Fruit fly (Drosophila melanogaster) whole organism, embryonic: ENCODE measurements around the gene CG34180.

Source experiments
- CG10543 ChIP-seq: fragments of 200-800 bp; sonication (Bioruptor generic); optimal IDR thresholded peaks from 3 replicates; lab custom pipeline; 2017; ENCODE audit warnings: missing biosample characterization, mild to moderate bottlenecking, missing genetic modification characterization, moderate library complexity
- CG10979 ChIP-seq: fragments of 200-800 bp; sonication (Bioruptor generic); optimal IDR thresholded peaks from 2 replicates; lab custom pipeline; 2018; ENCODE audit warnings: missing biosample characterization, mild to moderate bottlenecking, missing genetic modification characterization, moderate library complexity
- CG11085 ChIP-seq: fragments of 200-800 bp; sonication (Bioruptor generic); IDR thresholded peaks from 2 replicates; pipeline ENCODE4 v1.3.6; 2022; ENCODE audit warnings: missing biosample characterization, missing genetic modification characterization
- CG12299 ChIP-seq: fragments of 200-800 bp; sonication (Bioruptor generic); optimal IDR thresholded peaks from 2 replicates; lab custom pipeline; 2018; ENCODE audit warnings: missing biosample characterization, mild to moderate bottlenecking, missing genetic modification characterization
- CG12659 ChIP-seq: fragments of 200-800 bp; sonication (Bioruptor generic); optimal IDR thresholded peaks from 3 replicates; lab custom pipeline; 2017; ENCODE audit warnings: mild to moderate bottlenecking, missing biosample characterization, missing genetic modification reagents, missing genetic modification characterization
- CG17829 ChIP-seq: fragments of 200-800 bp; optimal IDR thresholded peaks from 2 replicates; lab custom pipeline; 2019; ENCODE audit warnings: missing biosample characterization, mild to moderate bottlenecking, missing genetic modification characterization, moderate library complexity
- CG17912 ChIP-seq: fragments of 200-800 bp; sonication (Bioruptor generic); optimal IDR thresholded peaks from 2 replicates; lab custom pipeline; 2018; ENCODE audit warnings: missing biosample characterization, mild to moderate bottlenecking, missing genetic modification characterization
- CG18262 ChIP-seq: fragments of 200-800 bp; optimal IDR thresholded peaks from 3 replicates; lab custom pipeline; 2019; ENCODE audit warnings: missing biosample characterization, mild to moderate bottlenecking, missing genetic modification characterization, moderate library complexity
- CG2678 ChIP-seq: fragments of 200-800 bp; sonication (Bioruptor generic); optimal IDR thresholded peaks from 3 replicates; lab custom pipeline; 2019; ENCODE audit warnings: missing biosample characterization, mild to moderate bottlenecking, missing genetic modification characterization, moderate library complexity
- CG31441 ChIP-seq: fragments of 200-800 bp; sonication (Bioruptor generic); IDR thresholded peaks from 2 replicates; pipeline ENCODE4 v1.3.6; 2022; ENCODE audit warnings: missing biosample characterization, missing genetic modification characterization
- CG34376 ChIP-seq: fragments of 200-800 bp; sonication (Bioruptor generic); optimal IDR thresholded peaks from 2 replicates; lab custom pipeline; 2018; ENCODE audit warnings: missing biosample characterization, mild to moderate bottlenecking, missing genetic modification characterization
- CG4282 ChIP-seq: fragments of 200-800 bp; sonication (Bioruptor generic); optimal IDR thresholded peaks from 2 replicates; lab custom pipeline; 2016; ENCODE audit warnings: missing biosample characterization, missing genetic modification characterization
- CG4328 ChIP-seq: fragments of 200-800 bp; sonication (Bioruptor generic); optimal IDR thresholded peaks from 3 replicates; lab custom pipeline; 2017; ENCODE audit warnings: missing biosample characterization, missing genetic modification reagents, missing genetic modification characterization
- CG4424 ChIP-seq: fragments of 200-800 bp; sonication (Bioruptor generic); optimal IDR thresholded peaks from 3 replicates; lab custom pipeline; 2016; ENCODE audit warnings: missing biosample characterization, missing genetic modification characterization
- CG4707 ChIP-seq: fragments of 200-800 bp; sonication (Bioruptor generic); optimal IDR thresholded peaks from 2 replicates; lab custom pipeline; 2018; ENCODE audit warnings: missing biosample characterization, mild to moderate bottlenecking, missing genetic modification characterization, moderate library complexity
- CG6272 ChIP-seq: fragments of 200-800 bp; sonication (Bioruptor generic); IDR thresholded peaks from 2 replicates; pipeline ENCODE4 v1.3.6; 2022; ENCODE audit warnings: missing biosample characterization, missing genetic modification characterization
- CG6654 ChIP-seq: fragments of 200-800 bp; sonication (Bioruptor generic); optimal IDR thresholded peaks from 2 replicates; lab custom pipeline; 2017; ENCODE audit warnings: missing biosample characterization, mild to moderate bottlenecking, missing genetic modification characterization
- CG8478 ChIP-seq: fragments of >200 bp; optimal IDR thresholded peaks from 2 replicates; lab custom pipeline; 2018
- CG8765 ChIP-seq: fragments of 200-800 bp; sonication (Bioruptor generic); IDR thresholded peaks from 2 replicates; pipeline ENCODE4 v1.3.6; 2022; ENCODE audit warnings: missing biosample characterization, missing genetic modification characterization
- CG8924 ChIP-seq: fragments of 200-800 bp; optimal IDR thresholded peaks from 3 replicates; lab custom pipeline; 2019; ENCODE audit warnings: missing biosample characterization, mild to moderate bottlenecking, missing genetic modification characterization, moderate library complexity
- CG9817 ChIP-seq: fragments of 200-800 bp; sonication (Bioruptor generic); optimal IDR thresholded peaks from 2 replicates; lab custom pipeline; 2018; ENCODE audit warnings: missing biosample characterization, mild to moderate bottlenecking, missing genetic modification characterization, moderate library complexity
- Doc3 ChIP-seq: fragments of 200-800 bp; sonication (Bioruptor generic); IDR thresholded peaks from 3 replicates; pipeline ENCODE4 v1.3.6; 2022; ENCODE audit warnings: missing biosample characterization, missing genetic modification characterization; ENCODE audit not compliant: partially characterized antibody
- E2f2 ChIP-seq: fragments of 200-800 bp; sonication (Bioruptor generic); IDR thresholded peaks from 2 replicates; pipeline ENCODE4 v1.3.6; 2022; ENCODE audit warnings: missing biosample characterization, missing genetic modification characterization
- GATAe ChIP-seq: fragments of 200-800 bp; sonication (Bioruptor generic); conservative IDR thresholded peaks from 2 replicates; pipeline ENCODE4 v1.3.6; 2022; ENCODE audit warnings: missing biosample characterization, missing genetic modification characterization
- Gug ChIP-seq: fragments of 200-800 bp; sonication (Bioruptor generic); IDR thresholded peaks from 4 replicates; pipeline ENCODE4 v1.3.6; 2022; ENCODE audit warnings: missing biosample characterization, missing genetic modification characterization
- Lhr ChIP-seq: fragments of 200-800 bp; sonication (Bioruptor generic); optimal IDR thresholded peaks from 3 replicates; lab custom pipeline; 2017; ENCODE audit warnings: mild to moderate bottlenecking, missing biosample characterization, missing genetic modification reagents, missing genetic modification characterization
- MBD-R2 ChIP-seq: fragments of 200-800 bp; sonication (Bioruptor generic); IDR thresholded peaks from 2 replicates; pipeline ENCODE4 v1.3.6; 2022; ENCODE audit warnings: missing biosample characterization, missing genetic modification characterization
- MTF-1 ChIP-seq: fragments of 200-800 bp; sonication (Bioruptor generic); optimal IDR thresholded peaks from 2 replicates; lab custom pipeline; 2018; ENCODE audit warnings: missing biosample characterization, mild to moderate bottlenecking, missing genetic modification characterization, borderline replicate concordance
- Max ChIP-seq: fragments of 200-800 bp; sonication (Bioruptor generic); optimal IDR thresholded peaks from 2 replicates; lab custom pipeline; 2016; ENCODE audit warnings: missing biosample characterization, mild to moderate bottlenecking, missing genetic modification characterization
- Med ChIP-seq: fragments of 200-800 bp; sonication (Bioruptor generic); peaks from one replicate; lab custom pipeline; 2016; ENCODE audit warnings: missing biosample characterization, missing genetic modification characterization, mild to moderate bottlenecking, inconsistent platforms, moderate library complexity
- NK7.1 ChIP-seq: fragments of 200-800 bp; sonication (Bioruptor generic); optimal IDR thresholded peaks from 3 replicates; lab custom pipeline; 2016; ENCODE audit warnings: missing biosample characterization, missing genetic modification characterization
- Sox102F ChIP-seq: fragments of 200-800 bp; sonication (Bioruptor generic); optimal IDR thresholded peaks from 2 replicates; lab custom pipeline; 2018; ENCODE audit warnings: missing biosample characterization, mild to moderate bottlenecking, missing genetic modification characterization, moderate library complexity
- caup ChIP-seq: fragments of 200-800 bp; sonication (Bioruptor generic); optimal IDR thresholded peaks from 3 replicates; lab custom pipeline; 2017; ENCODE audit warnings: missing biosample characterization, mild to moderate bottlenecking, missing genetic modification characterization, moderate library complexity; ENCODE audit not compliant: severe bottlenecking
- chif ChIP-seq, 2 experiments: fragments of 200-800 bp; sonication (Bioruptor generic); optimal IDR thresholded peaks; 3 replicates each; lab custom pipeline; 2016; ENCODE audit warnings: missing biosample characterization in 2 of 2, missing genetic modification characterization in 2 of 2
- cwo ChIP-seq: fragments of 200-800 bp; sonication (Bioruptor generic); optimal IDR thresholded peaks from 3 replicates; lab custom pipeline; 2017; ENCODE audit warnings: missing biosample characterization, missing genetic modification characterization, mild to moderate bottlenecking, moderate library complexity, missing genetic modification reagents
- dm ChIP-seq: fragments of 200-800 bp; sonication (Bioruptor generic); optimal IDR thresholded peaks from 3 replicates; lab custom pipeline; 2016; ENCODE audit warnings: missing biosample characterization, missing genetic modification characterization
- ewg ChIP-seq: fragments of 200-800 bp; sonication (Bioruptor generic); optimal IDR thresholded peaks from 3 replicates; lab custom pipeline; 2017; ENCODE audit warnings: mild to moderate bottlenecking, missing biosample characterization, missing genetic modification reagents, missing genetic modification characterization
- fd64A ChIP-seq: fragments of 200-800 bp; sonication (Bioruptor generic); optimal IDR thresholded peaks from 3 replicates; lab custom pipeline; 2018; ENCODE audit warnings: missing biosample characterization, mild to moderate bottlenecking, missing genetic modification characterization
- fu2 ChIP-seq: fragments of 200-800 bp; sonication (Bioruptor generic); optimal IDR thresholded peaks from 2 replicates; lab custom pipeline; 2016; ENCODE audit warnings: missing biosample characterization, missing genetic modification characterization
- grn ChIP-seq: fragments of 200-800 bp; sonication (Bioruptor generic); optimal IDR thresholded peaks from 3 replicates; lab custom pipeline; 2017; ENCODE audit warnings: missing biosample characterization, missing genetic modification characterization
- kay ChIP-seq: fragments of 200-800 bp; sonication (Bioruptor generic); optimal IDR thresholded peaks from 2 replicates; lab custom pipeline; 2016; ENCODE audit warnings: missing biosample characterization, missing genetic modification characterization
- luna ChIP-seq: fragments of 200-800 bp; sonication (Bioruptor generic); optimal IDR thresholded peaks from 2 replicates; lab custom pipeline; 2016; ENCODE audit warnings: missing biosample characterization, missing genetic modification characterization
- nerfin-2 ChIP-seq: fragments of 200-800 bp; sonication (Bioruptor generic); IDR thresholded peaks from 2 replicates; pipeline ENCODE4 v1.3.6; 2022; ENCODE audit warnings: missing biosample characterization, missing genetic modification characterization; ENCODE audit not compliant: partially characterized antibody
- org-1 ChIP-seq: fragments of 200-800 bp; sonication (Bioruptor generic); optimal IDR thresholded peaks from 2 replicates; lab custom pipeline; 2017; ENCODE audit warnings: missing biosample characterization, missing genetic modification characterization
- pum ChIP-seq: fragments of 200-800 bp; sonication (Bioruptor generic); optimal IDR thresholded peaks from 2 replicates; lab custom pipeline; 2016; ENCODE audit warnings: missing biosample characterization, missing genetic modification characterization
- scrt ChIP-seq: fragments of 200-800 bp; sonication (Bioruptor generic); optimal IDR thresholded peaks from 2 replicates; lab custom pipeline; 2018; ENCODE audit warnings: missing biosample characterization, mild to moderate bottlenecking, missing genetic modification characterization, moderate library complexity
- sd ChIP-seq: fragments of 200-800 bp; sonication (Bioruptor generic); optimal IDR thresholded peaks from 3 replicates; lab custom pipeline; 2018; ENCODE audit warnings: missing biosample characterization, mild to moderate bottlenecking, missing genetic modification characterization, moderate library complexity
- sens ChIP-seq: fragments of 200-800 bp; sonication (Bioruptor generic); peaks from one replicate; lab custom pipeline; 2016; ENCODE audit warnings: missing biosample characterization, missing genetic modification characterization
- shn ChIP-seq: fragments of 200-800 bp; sonication (Bioruptor generic); optimal IDR thresholded peaks from 3 replicates; lab custom pipeline; 2016; ENCODE audit warnings: missing biosample characterization, missing genetic modification characterization
- tin ChIP-seq: fragments of 200-800 bp; sonication (Bioruptor generic); optimal IDR thresholded peaks from 3 replicates; lab custom pipeline; 2016; ENCODE audit warnings: missing biosample characterization, missing genetic modification characterization
- unpg ChIP-seq: fragments of 200-800 bp; sonication (Bioruptor generic); optimal IDR thresholded peaks from 3 replicates; lab custom pipeline; 2018; ENCODE audit warnings: missing biosample characterization, mild to moderate bottlenecking, missing genetic modification characterization, moderate library complexity
- vnd ChIP-seq: fragments of 200-800 bp; sonication (Bioruptor generic); IDR thresholded peaks from 3 replicates; pipeline ENCODE4 v1.3.6; 2022; ENCODE audit warnings: missing biosample characterization, missing genetic modification characterization; ENCODE audit not compliant: partially characterized antibody

CG34180 gene

dm6 chr2L:6070656-6071231 lies 10.4 kb downstream of the CG34180 start, which contains the start of the genes CG9154 and Kr-h2 (continued):
- TF ChIP-seq CG8924 (tag; lab: Kevin White, UChicago) (peak; percentile 47), CG11085 (GFP tag; lab: Robert Waterston, UW) (no peak), CG9817 (tag; lab: Kevin White, UChicago) (peak; percentile 37), tin (GFP tag; lab: Kevin White, UChicago) (no peak), Max (peak; percentile 14), vnd (peak; percentile 68), sd (tag; lab: Kevin White, UChicago) (peak; percentile 33), kay (no peak), Doc3 (GFP tag; lab: Robert Waterston, UW) (peak; percentile 44; the same call in 2 of the 3 replicates), luna (GFP tag; lab: Kevin White, UChicago) (no peak), CG10979 (no peak), unpg (GFP tag; lab: Kevin White, UChicago) (peak; percentile 1), CG6272 (no peak), Gug (GFP tag; lab: Robert Waterston, UW) (no peak), CG4328 (peak; percentile 24), sens (GFP tag; lab: Kevin White, UChicago) (peak; percentile 88), CG31441 (GFP tag; lab: Robert Waterston, UW) (peak; percentile 43; the same call in 1 of the 2 replicates), shn (GFP tag; lab: Kevin White, UChicago) (peak; percentile 25), CG34376 (GFP tag; lab: Kevin White, UChicago) (peak; percentile 56), CG18262 (tag; lab: Kevin White, UChicago) (peak; percentile 42), Lhr (GFP tag; lab: Kevin White, UChicago) (peak; percentile 83), CG6654 (GFP tag; lab: Kevin White, UChicago) (no peak), NK7.1 (no peak), MBD-R2 (GFP tag; lab: Robert Waterston, UW) (peak; percentile 37; the same call in 1 of the 2 replicates), ewg (no peak), pum (GFP tag; lab: Kevin White, UChicago) (peak; percentile 15), cwo (GFP tag; lab: Kevin White, UChicago) (peak; percentile 31), chif (GFP tag; optimal IDR thresholded peaks at IDR 0.05; lab: Kevin White, UChicago) (no peak), nerfin-2 (GFP tag; lab: Robert Waterston, UW) (peak; percentile 68), fu2 (peak; percentile 4), E2f2 (peak; percentile 87), MTF-1 (GFP tag; lab: Kevin White, UChicago) (no peak), caup (GFP tag; lab: Kevin White, UChicago) (no peak), CG4707 (no peak), CG17829 (peak; percentile 64), CG12659 (peak; percentile 79), CG4424 (GFP tag; lab: Kevin White, UChicago) (peak; percentile 23)

dm6 chr2L:6072124-6072523 lies 11.8 kb downstream of the CG34180 start:
- TF ChIP-seq Med (peak; percentile 62), Sox102F (no peak), dm (GFP tag; lab: Kevin White, UChicago) (no peak), CG4282 (GFP tag; lab: Kevin White, UChicago) (no peak), CG12299 (tag; lab: Kevin White, UChicago) (no peak), sd (tag; lab: Kevin White, UChicago) (peak; percentile 74), scrt (GFP tag; lab: Kevin White, UChicago) (no peak), grn (peak; percentile 61), fd64A (GFP tag; lab: Kevin White, UChicago) (no peak), org-1 (no peak), chif (GFP tag; optimal IDR thresholded peaks at IDR 0.05; lab: Kevin White, UChicago) (no peak), CG2678 (tag; lab: Kevin White, UChicago) (no peak), CG17912 (GFP tag; lab: Kevin White, UChicago) (no peak), CG10543 (GFP tag; lab: Kevin White, UChicago) (peak; percentile 32), GATAe (GFP tag; lab: Robert Waterston, UW) (peak; percentile 76), CG8765 (GFP tag; lab: Robert Waterston, UW) (no peak), CG8478 (no peak)
